Worm (Caenorhabditis elegans) whole organism, young adult: ENCODE measurements around the gene pigx-1.

Source experiments
- F10E7.11 ChIP-seq: sonication (generic microtip); optimal IDR thresholded peaks from 2 replicates; lab custom pipeline; 2017; ENCODE audit warnings: mild to moderate bottlenecking, missing genetic modification characterization, moderate library complexity, missing compliant biosample characterization
- F22D6.2 ChIP-seq: sonication (generic microtip); optimal IDR thresholded peaks from 2 replicates; lab custom pipeline; 2016; ENCODE audit warnings: mild to moderate bottlenecking, missing genetic modification characterization, missing compliant biosample characterization
- F57C9.4 ChIP-seq: sonication (generic microtip); optimal IDR thresholded peaks from 2 replicates; lab custom pipeline; 2017; ENCODE audit warnings: mild to moderate bottlenecking, missing genetic modification characterization, missing compliant biosample characterization
- T07F8.4 ChIP-seq: sonication (generic microtip); optimal IDR thresholded peaks from 2 replicates; lab custom pipeline; 2016; ENCODE audit warnings: mild to moderate bottlenecking, missing genetic modification characterization, moderate library complexity, missing compliant biosample characterization
- T26A5.8 ChIP-seq: sonication (generic microtip); optimal IDR thresholded peaks from 2 replicates; lab custom pipeline; 2016; ENCODE audit warnings: missing genetic modification characterization, missing compliant biosample characterization
- Y56A3A.18 ChIP-seq: fragments of 200-800 bp; sonication (Bioruptor generic); IDR thresholded peaks from 2 replicates; pipeline ENCODE4 v1.3.6; 2022; ENCODE audit warnings: missing genetic modification reagents, missing genetic modification characterization, missing compliant biosample characterization
- Y95B8A.8 ChIP-seq: fragments of 200-800 bp; sonication (Bioruptor generic); IDR thresholded peaks from 2 replicates; pipeline ENCODE4 v1.3.6; 2022; ENCODE audit warnings: missing genetic modification reagents, missing genetic modification characterization, missing compliant biosample characterization
- ama-1 ChIP-seq, 3 experiments: fragments of 150-350 bp in 1 of 3; sonication (generic microtip) in 2 of 3; optimal IDR thresholded peaks; 2 replicates each; lab custom pipeline; 2014 to 2018; ENCODE audit warnings: missing biosample characterization in 2 of 3, missing genetic modification characterization in 2 of 3, missing genetic modification reagents in 2 of 3
- aptf-3 ChIP-seq: fragments of 200-800 bp; sonication (Bioruptor generic); IDR thresholded peaks from 2 replicates; pipeline ENCODE4 v1.3.6; 2022; ENCODE audit warnings: missing genetic modification characterization, missing compliant biosample characterization
- attf-6 ChIP-seq: fragments of 200-800 bp; sonication (Bioruptor generic); IDR thresholded peaks from 2 replicates; pipeline ENCODE4 v1.3.6; 2022; ENCODE audit warnings: missing genetic modification reagents, missing genetic modification characterization, missing compliant biosample characterization
- bed-2 ChIP-seq: fragments of 200-800 bp; sonication (Bioruptor generic); IDR thresholded peaks from 2 replicates; pipeline ENCODE4 v1.3.6; 2022; ENCODE audit warnings: missing genetic modification reagents, missing genetic modification characterization, missing compliant biosample characterization
- cebp-1 ChIP-seq, 2 experiments: fragments of 200-800 bp in 1 of 2; sonication (Bioruptor generic) in 1 of 2; sonication (generic microtip) in 1 of 2; IDR thresholded peaks in 1 of 2; optimal IDR thresholded peaks in 1 of 2; 2 replicates each; pipeline versions ENCODE4 v1.3.6 to Lab custom; 2017 to 2022; ENCODE audit warnings: missing compliant biosample characterization in 2 of 2, missing genetic modification characterization in 2 of 2, mild to moderate bottlenecking in 1 of 2, missing genetic modification reagents in 1 of 2, moderate library complexity in 1 of 2
- ceh-91 ChIP-seq: fragments of 200-800 bp; sonication (Bioruptor generic); IDR thresholded peaks from 2 replicates; pipeline ENCODE4 v1.3.6; 2022; ENCODE audit warnings: missing genetic modification reagents, missing genetic modification characterization, missing compliant biosample characterization
- chd-7 ChIP-seq: sonication (generic microtip); optimal IDR thresholded peaks from 2 replicates; lab custom pipeline; 2016; ENCODE audit warnings: mild to moderate bottlenecking, missing genetic modification characterization, moderate library complexity, missing compliant biosample characterization
- efl-1 ChIP-seq: fragments of 150-350 bp; optimal IDR thresholded peaks from 2 replicates; lab custom pipeline; 2014; ENCODE audit warnings: missing biosample characterization, missing genetic modification reagents, missing genetic modification characterization
- ets-4 ChIP-seq: fragments of 200-800 bp; sonication (Bioruptor generic); optimal IDR thresholded peaks from 2 replicates; lab custom pipeline; 2018; ENCODE audit warnings: mild to moderate bottlenecking, missing genetic modification characterization, missing compliant biosample characterization
- hlh-12 ChIP-seq: sonication (generic microtip); optimal IDR thresholded peaks from 2 replicates; lab custom pipeline; 2016; ENCODE audit warnings: missing genetic modification characterization, missing compliant biosample characterization
- hmg-1.2 ChIP-seq: fragments of 200-800 bp; sonication (Bioruptor generic); IDR thresholded peaks from 2 replicates; pipeline ENCODE4 v1.3.6; 2022; ENCODE audit warnings: missing genetic modification reagents, missing genetic modification characterization, missing compliant biosample characterization
- lin-40 ChIP-seq: sonication (generic microtip); optimal IDR thresholded peaks from 2 replicates; lab custom pipeline; 2016; ENCODE audit warnings: missing genetic modification characterization, mild to moderate bottlenecking, missing compliant biosample characterization, missing genotype, missing genetic modification reagents
- lin-54 ChIP-seq: fragments of 200-800 bp; sonication (Bioruptor generic); optimal IDR thresholded peaks from 2 replicates; lab custom pipeline; 2018; ENCODE audit warnings: mild to moderate bottlenecking, missing genetic modification characterization, missing compliant biosample characterization
- lir-1 ChIP-seq: fragments of 200-800 bp; sonication (Bioruptor generic); conservative IDR thresholded peaks from 2 replicates; pipeline ENCODE4 v1.3.6; 2022; ENCODE audit warnings: missing genetic modification reagents, missing genetic modification characterization, missing compliant biosample characterization
- mxl-1 ChIP-seq: sonication (generic microtip); optimal IDR thresholded peaks from 2 replicates; lab custom pipeline; 2016; ENCODE audit warnings: missing genetic modification characterization, missing compliant biosample characterization
- nfya-1 ChIP-seq: sonication (generic microtip); optimal IDR thresholded peaks from 2 replicates; lab custom pipeline; 2017; ENCODE audit warnings: antibody characterized with exemption, missing compliant biosample characterization, missing genetic modification characterization, borderline replicate concordance; ENCODE audit not compliant: insufficient read depth
- nhr-120 ChIP-seq: fragments of 200-800 bp; sonication (Bioruptor generic); IDR thresholded peaks from 2 replicates; pipeline ENCODE4 v1.3.6; 2022; ENCODE audit warnings: missing genetic modification characterization, missing compliant biosample characterization
- nhr-80 ChIP-seq: sonication (generic microtip); optimal IDR thresholded peaks from 2 replicates; lab custom pipeline; 2016; ENCODE audit warnings: missing genetic modification characterization, missing compliant biosample characterization
- repo-1 ChIP-seq: sonication (generic microtip); optimal IDR thresholded peaks from 2 replicates; lab custom pipeline; 2017; ENCODE audit warnings: mild to moderate bottlenecking, missing genetic modification characterization, missing compliant biosample characterization
- sea-2 ChIP-seq: fragments of 200-800 bp; sonication (Bioruptor generic); IDR thresholded peaks from 2 replicates; pipeline ENCODE4 v1.3.6; 2022; ENCODE audit warnings: missing genetic modification characterization, missing compliant biosample characterization
- snpc-1.1 ChIP-seq: sonication (generic microtip); optimal IDR thresholded peaks from 2 replicates; lab custom pipeline; 2017; ENCODE audit warnings: missing genetic modification characterization, mild to moderate bottlenecking, missing compliant biosample characterization, antibody characterized with exemption, moderate library complexity, missing genotype, missing genetic modification reagents; ENCODE audit not compliant: insufficient read depth
- snpc-4 ChIP-seq, 5 experiments: fragments of 150-350 bp in 1 of 5; sonication (generic microtip) in 4 of 5; optimal IDR thresholded peaks; 2 replicates each; lab custom pipeline; 2014 to 2018; ENCODE audit warnings: missing genetic modification characterization in 5 of 5, missing biosample characterization in 3 of 5, antibody characterized with exemption in 2 of 5, mild to moderate bottlenecking in 2 of 5, missing compliant biosample characterization in 2 of 5, missing genotype in 2 of 5, moderate library complexity in 2 of 5, missing genetic modification reagents in 1 of 5
- somi-1 ChIP-seq: fragments of 200-800 bp; sonication (Bioruptor generic); optimal IDR thresholded peaks from 2 replicates; lab custom pipeline; 2018; ENCODE audit warnings: mild to moderate bottlenecking, missing genetic modification characterization, missing compliant biosample characterization
- zfh-2 ChIP-seq: fragments of 200-800 bp; sonication (Bioruptor generic); conservative IDR thresholded peaks from 2 replicates; pipeline ENCODE4 v1.3.6; 2022; ENCODE audit warnings: missing genetic modification reagents, missing genetic modification characterization, missing compliant biosample characterization
- ztf-26 ChIP-seq: sonication (generic microtip); optimal IDR thresholded peaks from 2 replicates; lab custom pipeline; 2017; ENCODE audit warnings: missing genetic modification characterization, missing compliant biosample characterization

Gene pigx-1

ce11 chrX:1126207-1126606 lies 29.4 kb upstream of the pigx-1 start:
- no peak for TF ChIP-seq repo-1
- peak; percentile 31 for TF ChIP-seq nhr-80 (tag; lab: Kevin White, UChicago)

- TF ChIP-seq nfya-1: no peak
- TF ChIP-seq nhr-80 (tag; lab: Kevin White, UChicago): peak; percentile 43
- no peak for TF ChIP-seq hmg-1.2 (GFP tag; lab: Robert Waterston, UW)
- no peak for TF ChIP-seq lir-1 (GFP tag; lab: Robert Waterston, UW)
- TF ChIP-seq, all 124 proteins: peak for 1
Measured at ce11 chrX:1125426-1125825, 28.6 kb upstream of the pigx-1 start, which contains the start of gene lmp-2. TSS of gene lmp-2 (plus strand) at chrX:1125615.

ce11 chrX:1124146-1124545 lies 27.3 kb upstream of the pigx-1 start, which contains the start of gene C05D9.9:
TSS of gene C05D9.9 (minus strand) at chrX:1124246.
- TF ChIP-seq Y56A3A.18: no peak
- TF ChIP-seq hlh-12 (tag; lab: Kevin White, UChicago): no peak
- TF ChIP-seq somi-1 (GFP tag; lab: Kevin White, UChicago): peak; percentile 24
- no peak for TF ChIP-seq F57C9.4
- TF ChIP-seq ztf-26: no peak
- no peak for TF ChIP-seq Y95B8A.8 (GFP tag; lab: Robert Waterston, UW)
- TF ChIP-seq efl-1: no peak
- TF ChIP-seq sea-2 (GFP tag; lab: Robert Waterston, UW): no peak
- TF ChIP-seq attf-6 (GFP tag; lab: Robert Waterston, UW): no peak
- TF ChIP-seq lin-40 (tag; lab: Kevin White, UChicago): peak; percentile 39
- TF ChIP-seq mxl-1 (tag; lab: Kevin White, UChicago): no peak
- no peak for TF ChIP-seq T07F8.4
- no peak for TF ChIP-seq chd-7
- TF ChIP-seq nfya-1: no peak
- TF ChIP-seq bed-2 (GFP tag; lab: Robert Waterston, UW): no peak
- TF ChIP-seq snpc-1.1 (tag; lab: Kevin White, UChicago): no peak

- no peak for TF ChIP-seq lin-54 (GFP tag; lab: Kevin White, UChicago)
Measured at ce11 chrX:1123471-1123870, 26.7 kb upstream of the pigx-1 start.

ce11 chrX:1122198-1122597 lies 25.4 kb upstream of the pigx-1 start:
- TF ChIP-seq ceh-91 (no peak), snpc-4 (GFP tag; optimal IDR thresholded peaks at IDR 0.05; lab: Kevin White, UChicago) (no peak), snpc-4 (tag; optimal IDR thresholded peaks at IDR 0.05; lab: Kevin White, UChicago) (no peak), nhr-120 (GFP tag; lab: Robert Waterston, UW) (no peak), ama-1 (optimal IDR thresholded peaks at IDR 0.05; lab: Kevin White, UChicago) (no peak), ama-1 (GFP tag; optimal IDR thresholded peaks at IDR 0.05; lab: Kevin White, UChicago) (no peak), zfh-2 (no peak), T26A5.8 (no peak), aptf-3 (no peak), ets-4 (GFP tag; lab: Kevin White, UChicago) (no peak)
- TF ChIP-seq, all 124 proteins: peak for 0

ce11 chrX:1121575-1121974 lies 24.8 kb upstream of the pigx-1 start:
- TF ChIP-seq cebp-1 (GFP tag; IDR thresholded peaks at IDR 0.05; lab: Robert Waterston, UW): no peak
- TF ChIP-seq cebp-1 (tag; optimal IDR thresholded peaks at IDR 0.05; lab: Kevin White, UChicago): peak; percentile 66
- no peak for TF ChIP-seq F10E7.11 (tag; lab: Kevin White, UChicago)
- TF ChIP-seq F22D6.2 (tag; lab: Kevin White, UChicago): no peak
